Fruit fly (Drosophila melanogaster) whole organism, pupa: ENCODE results near the gene yellow-f.

ENCODE experiments used
- CG15710 ChIP-seq: fragments of 200-800 bp; sonication (Bioruptor generic); optimal IDR thresholded peaks from 2 replicates; lab custom pipeline; 2018; ENCODE audit warnings: missing biosample characterization, mild to moderate bottlenecking, missing genetic modification characterization, moderate library complexity
- Pif1A ChIP-seq: fragments of 200-800 bp; sonication (Bioruptor generic); optimal IDR thresholded peaks from 3 replicates; lab custom pipeline; 2016; ENCODE audit warnings: missing biosample characterization, missing genetic modification characterization

- no peak for TF ChIP-seq CG15710 (tag; lab: Kevin White, UChicago)
- TF ChIP-seq Pif1A (GFP tag; lab: Kevin White, UChicago), result no peak
Measured at dm6 chr3R:12980628-12981219, 12.3 kb downstream of the yellow-f start, which contains the start of gene Paip2.
